Fruit fly (Drosophila melanogaster) whole organism, embryonic: ENCODE data around the gene CG13084.
A peak's percentile ranks its signal among the peaks of the same experiment; 100 is the strongest.

ENCODE experiments used
- Atf6 ChIP-seq: fragments of 200-800 bp; sonication (Bioruptor generic); IDR thresholded peaks from 2 replicates; pipeline ENCODE4 v1.3.6; 2022; ENCODE audit warnings: missing biosample characterization, missing genetic modification characterization
- C15 ChIP-seq: fragments of 200-800 bp; sonication (Bioruptor generic); IDR thresholded peaks from 3 replicates; pipeline ENCODE4 v1.3.6; 2022; ENCODE audit warnings: missing biosample characterization, missing genetic modification characterization
- CG10147 ChIP-seq: fragments of 200-800 bp; sonication (Bioruptor generic); optimal IDR thresholded peaks from 2 replicates; lab custom pipeline; 2019; ENCODE audit warnings: missing biosample characterization, mild to moderate bottlenecking, missing genetic modification characterization, moderate library complexity
- CG10209 ChIP-seq: fragments of 200-800 bp; sonication (Bioruptor generic); optimal IDR thresholded peaks from 3 replicates; lab custom pipeline; 2017; ENCODE audit warnings: missing biosample characterization, mild to moderate bottlenecking, missing genetic modification characterization, missing genetic modification reagents
- CG1024 ChIP-seq: fragments of 200-800 bp; sonication (Bioruptor generic); IDR thresholded peaks from 2 replicates; pipeline ENCODE4 v1.3.6; 2022; ENCODE audit warnings: missing biosample characterization, missing genetic modification characterization
- CG11504 ChIP-seq: fragments of 200-800 bp; sonication (Bioruptor generic); optimal IDR thresholded peaks from 3 replicates; lab custom pipeline; 2019; ENCODE audit warnings: missing biosample characterization, mild to moderate bottlenecking, missing genetic modification characterization, moderate library complexity
- CG11695 ChIP-seq: fragments of 200-800 bp; sonication (Bioruptor generic); IDR thresholded peaks from 3 replicates; pipeline ENCODE4 v1.3.6; 2022; ENCODE audit warnings: missing biosample characterization, missing genetic modification characterization
- CG13775 ChIP-seq: fragments of 200-800 bp; sonication (Bioruptor generic); optimal IDR thresholded peaks from 3 replicates; lab custom pipeline; 2017; ENCODE audit warnings: missing biosample characterization, mild to moderate bottlenecking, missing genetic modification characterization
- CG14014 ChIP-seq: fragments of 200-800 bp; sonication (Bioruptor generic); IDR thresholded peaks from 2 replicates; pipeline ENCODE4 v1.3.6; 2022; ENCODE audit warnings: missing biosample characterization, missing genetic modification characterization
- CG14860 ChIP-seq: fragments of 200-800 bp; sonication (Bioruptor generic); IDR thresholded peaks from 3 replicates; pipeline ENCODE4 v1.3.6; 2022; ENCODE audit warnings: missing biosample characterization, missing genetic modification characterization; ENCODE audit not compliant: partially characterized antibody
- CG15073 ChIP-seq: fragments of 200-800 bp; sonication (Bioruptor generic); optimal IDR thresholded peaks from 2 replicates; lab custom pipeline; 2016; ENCODE audit warnings: missing biosample characterization, missing genetic modification characterization
- CG16863 ChIP-seq: fragments of 200-800 bp; sonication (Bioruptor generic); optimal IDR thresholded peaks from 3 replicates; lab custom pipeline; 2016; ENCODE audit warnings: missing biosample characterization, missing genetic modification characterization
- CG17912 ChIP-seq: fragments of 200-800 bp; sonication (Bioruptor generic); optimal IDR thresholded peaks from 2 replicates; lab custom pipeline; 2018; ENCODE audit warnings: missing biosample characterization, mild to moderate bottlenecking, missing genetic modification characterization
- CG1792 ChIP-seq: fragments of 200-800 bp; sonication (Bioruptor generic); optimal IDR thresholded peaks from 2 replicates; lab custom pipeline; 2016; ENCODE audit warnings: missing biosample characterization, missing genetic modification characterization
- CG18599 ChIP-seq: fragments of 200-800 bp; sonication (Bioruptor generic); optimal IDR thresholded peaks from 3 replicates; lab custom pipeline; 2017; ENCODE audit warnings: missing biosample characterization, missing genetic modification characterization, mild to moderate bottlenecking, moderate library complexity, missing genetic modification reagents
- CG18764 ChIP-seq: fragments of 200-800 bp; sonication (Bioruptor generic); optimal IDR thresholded peaks from 3 replicates; lab custom pipeline; 2016; ENCODE audit warnings: missing biosample characterization, missing genetic modification characterization
- CG32772 ChIP-seq: fragments of 200-800 bp; sonication (Bioruptor generic); IDR thresholded peaks from 2 replicates; pipeline ENCODE4 v1.3.6; 2022; ENCODE audit warnings: missing biosample characterization, missing genetic modification characterization
- CG43689 ChIP-seq: fragments of 200-800 bp; sonication (Bioruptor generic); IDR thresholded peaks from 2 replicates; pipeline ENCODE4 v1.3.6; 2022; ENCODE audit warnings: missing biosample characterization, missing genetic modification characterization
- CG7928 ChIP-seq: fragments of 200-800 bp; sonication (Bioruptor generic); optimal IDR thresholded peaks from 2 replicates; lab custom pipeline; 2017; ENCODE audit warnings: missing biosample characterization, mild to moderate bottlenecking, missing genetic modification characterization
- CG7963 ChIP-seq: fragments of 200-800 bp; sonication (Bioruptor generic); IDR thresholded peaks from 3 replicates; pipeline ENCODE4 v1.3.6; 2022; ENCODE audit warnings: missing biosample characterization, missing genetic modification characterization; ENCODE audit not compliant: partially characterized antibody
- Dad ChIP-seq: fragments of 200-800 bp; sonication (Bioruptor generic); optimal IDR thresholded peaks from 3 replicates; lab custom pipeline; 2016; ENCODE audit warnings: missing biosample characterization, missing genetic modification characterization
- Dip3 ChIP-seq: fragments of 200-800 bp; sonication (Bioruptor generic); optimal IDR thresholded peaks from 3 replicates; lab custom pipeline; 2016; ENCODE audit warnings: missing biosample characterization, missing genetic modification characterization
- Doc3 ChIP-seq: fragments of 200-800 bp; sonication (Bioruptor generic); IDR thresholded peaks from 3 replicates; pipeline ENCODE4 v1.3.6; 2022; ENCODE audit warnings: missing biosample characterization, missing genetic modification characterization; ENCODE audit not compliant: partially characterized antibody
- Fer3 ChIP-seq: fragments of 200-800 bp; sonication (Bioruptor generic); optimal IDR thresholded peaks from 2 replicates; lab custom pipeline; 2018; ENCODE audit warnings: missing biosample characterization, mild to moderate bottlenecking, missing genetic modification characterization, moderate library complexity
- Gug ChIP-seq: fragments of 200-800 bp; sonication (Bioruptor generic); IDR thresholded peaks from 4 replicates; pipeline ENCODE4 v1.3.6; 2022; ENCODE audit warnings: missing biosample characterization, missing genetic modification characterization
- HLHmδ ChIP-seq: fragments of 200-800 bp; sonication (Bioruptor generic); optimal IDR thresholded peaks from 2 replicates; lab custom pipeline; 2018; ENCODE audit warnings: missing biosample characterization, mild to moderate bottlenecking, missing genetic modification characterization, moderate library complexity
- MESR4 ChIP-seq: fragments of 200-800 bp; sonication (Bioruptor generic); optimal IDR thresholded peaks from 2 replicates; lab custom pipeline; 2018; ENCODE audit warnings: missing biosample characterization, mild to moderate bottlenecking, missing genetic modification characterization, moderate library complexity
- Med ChIP-seq: fragments of 200-800 bp; sonication (Bioruptor generic); peaks from one replicate; lab custom pipeline; 2016; ENCODE audit warnings: missing biosample characterization, missing genetic modification characterization, mild to moderate bottlenecking, inconsistent platforms, moderate library complexity
- abd-A ChIP-seq: fragments of 200-800 bp; sonication (Bioruptor generic); optimal IDR thresholded peaks from 3 replicates; lab custom pipeline; 2019; ENCODE audit warnings: missing biosample characterization, mild to moderate bottlenecking, missing genetic modification characterization, moderate library complexity
- aop ChIP-seq: fragments of 200-800 bp; sonication (Bioruptor generic); IDR thresholded peaks from 2 replicates; pipeline ENCODE4 v1.3.6; 2022; ENCODE audit warnings: missing biosample characterization, missing genetic modification characterization
- cad ChIP-seq: fragments of >200 bp; optimal IDR thresholded peaks from 2 replicates; lab custom pipeline; 2017; ENCODE audit warnings: missing biosample characterization, missing genetic modification characterization
- cas ChIP-seq: fragments of 200-800 bp; sonication (Bioruptor generic); IDR thresholded peaks from 2 replicates; pipeline ENCODE4 v1.3.6; 2022; ENCODE audit warnings: missing biosample characterization, missing genetic modification characterization
- crc ChIP-seq: fragments of 200-800 bp; sonication (Bioruptor generic); optimal IDR thresholded peaks from 2 replicates; lab custom pipeline; 2016; ENCODE audit warnings: missing biosample characterization, missing genetic modification characterization
- crol ChIP-seq: fragments of 200-800 bp; sonication (Bioruptor generic); IDR thresholded peaks from 2 replicates; pipeline ENCODE4 v1.3.6; 2022; ENCODE audit warnings: missing biosample characterization, missing genetic modification characterization
- dimm ChIP-seq: fragments of 200-800 bp; sonication (Bioruptor generic); IDR thresholded peaks from 2 replicates; pipeline ENCODE4 v1.3.6; 2022; ENCODE audit warnings: missing biosample characterization, missing genetic modification characterization
- en ChIP-seq: fragments of 200-800 bp; sonication (Bioruptor generic); optimal IDR thresholded peaks from 2 replicates; lab custom pipeline; 2016; ENCODE audit warnings: missing biosample characterization, missing genetic modification characterization
- esg ChIP-seq: fragments of 200-800 bp; sonication (Bioruptor generic); conservative IDR thresholded peaks from 2 replicates; pipeline ENCODE4 v1.3.6; 2022; ENCODE audit warnings: missing biosample characterization, missing genetic modification characterization
- ewg ChIP-seq: fragments of 200-800 bp; sonication (Bioruptor generic); optimal IDR thresholded peaks from 3 replicates; lab custom pipeline; 2017; ENCODE audit warnings: mild to moderate bottlenecking, missing biosample characterization, missing genetic modification reagents, missing genetic modification characterization
- gfzf ChIP-seq: fragments of 200-800 bp; sonication (Bioruptor generic); optimal IDR thresholded peaks from 2 replicates; lab custom pipeline; 2016; ENCODE audit warnings: missing biosample characterization, mild to moderate bottlenecking, missing genetic modification characterization, moderate library complexity
- lola ChIP-seq, 3 experiments: fragments of >200 bp in 2 of 3; fragments of 200-800 bp in 1 of 3; sonication (Bioruptor generic) in 1 of 3; optimal IDR thresholded peaks; 2 replicates each; lab custom pipeline; 2017 to 2019; ENCODE audit warnings: missing biosample characterization in 3 of 3, missing genetic modification characterization in 3 of 3, mild to moderate bottlenecking in 1 of 3, moderate library complexity in 1 of 3
- mld ChIP-seq: fragments of 200-800 bp; sonication (Bioruptor generic); IDR thresholded peaks from 3 replicates; pipeline ENCODE4 v1.3.6; 2022; ENCODE audit warnings: missing biosample characterization, missing genetic modification characterization; ENCODE audit not compliant: partially characterized antibody
- prd ChIP-seq, 3 experiments: fragments of >200 bp in 2 of 3; fragments of 200-800 bp in 1 of 3; sonication (Bioruptor generic) in 1 of 3; optimal IDR thresholded peaks in 2 of 3; IDR thresholded peaks in 1 of 3; 2 replicates in 2 of 3; 3 replicates in 1 of 3; pipeline versions ENCODE4 v1.3.6 to Lab custom; 2017 to 2022; ENCODE audit warnings: missing biosample characterization in 1 of 3, missing genetic modification characterization in 1 of 3
- pzg ChIP-seq: fragments of 200-800 bp; sonication (Bioruptor generic); optimal IDR thresholded peaks from 3 replicates; lab custom pipeline; 2018; ENCODE audit warnings: missing biosample characterization, mild to moderate bottlenecking, missing genetic modification characterization, moderate library complexity
- row ChIP-seq: fragments of 200-800 bp; sonication (Bioruptor generic); IDR thresholded peaks from 3 replicates; pipeline ENCODE4 v1.3.6; 2022; ENCODE audit warnings: missing biosample characterization, missing genetic modification characterization
- sisA ChIP-seq: fragments of 200-800 bp; sonication (Bioruptor generic); IDR thresholded peaks from 2 replicates; pipeline ENCODE4 v1.3.6; 2022; ENCODE audit warnings: missing biosample characterization, missing genetic modification characterization
- ttk ChIP-seq: fragments of 200-800 bp; sonication (Bioruptor generic); IDR thresholded peaks from 2 replicates; pipeline ENCODE4 v2.1.2; 2022; ENCODE audit warnings: missing biosample characterization, missing genetic modification characterization
- vnd ChIP-seq: fragments of 200-800 bp; sonication (Bioruptor generic); IDR thresholded peaks from 3 replicates; pipeline ENCODE4 v1.3.6; 2022; ENCODE audit warnings: missing biosample characterization, missing genetic modification characterization; ENCODE audit not compliant: partially characterized antibody
- zen ChIP-seq: fragments of 200-800 bp; sonication (Bioruptor generic); optimal IDR thresholded peaks from 3 replicates; lab custom pipeline; 2018; ENCODE audit warnings: missing biosample characterization, mild to moderate bottlenecking, missing genetic modification characterization, moderate library complexity
- zen2 ChIP-seq: fragments of 200-800 bp; sonication (Bioruptor generic); IDR thresholded peaks from 3 replicates; pipeline ENCODE4 v1.3.6; 2022; ENCODE audit warnings: missing biosample characterization, missing genetic modification characterization; ENCODE audit not compliant: partially characterized antibody
- zf30C ChIP-seq: fragments of 200-800 bp; sonication (Bioruptor generic); optimal IDR thresholded peaks from 3 replicates; lab custom pipeline; 2018; ENCODE audit warnings: missing biosample characterization, mild to moderate bottlenecking, missing genetic modification characterization

The CG13084 gene

DNA sequence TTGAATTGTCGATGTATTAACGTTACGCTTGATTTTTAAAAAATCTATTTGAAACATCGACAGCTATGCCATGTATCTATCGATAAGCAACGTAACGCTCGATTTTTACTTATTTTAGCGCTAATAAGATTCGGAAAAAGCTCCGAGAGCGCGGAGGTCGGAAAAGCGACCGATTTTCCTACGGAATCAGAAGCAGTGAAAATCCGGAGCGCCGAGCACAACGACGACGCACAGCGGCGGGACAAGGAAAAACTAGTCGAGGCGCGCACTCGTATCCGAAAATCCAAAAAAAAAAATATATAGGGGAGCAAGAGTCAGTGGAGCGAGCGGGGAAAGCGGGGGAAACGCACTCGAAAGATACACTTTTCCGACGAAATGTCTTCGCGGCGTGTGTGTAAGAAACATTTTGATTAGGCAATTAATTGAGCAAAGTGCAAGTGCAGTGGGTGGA is 33.9 kb downstream of the CG13084 start, which contains the start of gene CG10132 (continued):
- no peak for TF ChIP-seq zen (tag; lab: Kevin White, UChicago)
- no peak for TF ChIP-seq CG1024
- no peak for TF ChIP-seq CG32772 (GFP tag; lab: Robert Waterston, UW)
- TF ChIP-seq crc (GFP tag; lab: Kevin White, UChicago): no peak
- TF ChIP-seq cad: no peak
- TF ChIP-seq CG18599: peak; percentile 0
- peak; percentile 32 for TF ChIP-seq ewg
- no peak for TF ChIP-seq esg
- no peak for TF ChIP-seq Gug
- no peak for TF ChIP-seq zf30C (GFP tag; lab: Kevin White, UChicago)
- TF ChIP-seq prd (optimal IDR thresholded peaks at IDR 0.05; lab: Kevin White, UChicago): no peak
- no peak for TF ChIP-seq prd (GFP tag; IDR thresholded peaks at IDR 0.05; lab: Robert Waterston, UW)
- TF ChIP-seq abd-A (tag; lab: Kevin White, UChicago): no peak
- no peak for TF ChIP-seq CG14014 (GFP tag; lab: Robert Waterston, UW)
- TF ChIP-seq CG10209: no peak
- TF ChIP-seq Med (GFP tag; lab: Kevin White, UChicago): no peak
- peak; percentile 75 for TF ChIP-seq zen2 (GFP tag; lab: Robert Waterston, UW)
- no peak for TF ChIP-seq pzg (GFP tag; lab: Kevin White, UChicago)
- TF ChIP-seq Dad (GFP tag; lab: Kevin White, UChicago): no peak
- no peak for TF ChIP-seq CG7928
- no peak for TF ChIP-seq C15 (GFP tag; lab: Robert Waterston, UW)
- no peak for TF ChIP-seq MESR4 (GFP tag; lab: Kevin White, UChicago)
- no peak for TF ChIP-seq aop (GFP tag; lab: Robert Waterston, UW)
- no peak for TF ChIP-seq ttk
- TF ChIP-seq Dip3 (GFP tag; lab: Kevin White, UChicago): no peak
- TF ChIP-seq CG11504 (tag; lab: Kevin White, UChicago): no peak
- no peak; the same call in 2 of the 3 replicates for TF ChIP-seq Doc3
- no peak for TF ChIP-seq lola (GFP tag; optimal IDR thresholded peaks at IDR 0.05; lab: Kevin White, UChicago)
- TF ChIP-seq en (GFP tag; lab: Kevin White, UChicago): no peak
- no peak for TF ChIP-seq sisA (GFP tag; lab: Robert Waterston, UW)
- no peak for TF ChIP-seq HLHmδ (GFP tag; lab: Kevin White, UChicago)
- TF ChIP-seq CG16863 (GFP tag; lab: Kevin White, UChicago): no peak
- TF ChIP-seq row (GFP tag; lab: Robert Waterston, UW): no peak
- TF ChIP-seq CG11695 (GFP tag; lab: Robert Waterston, UW): no peak
- TF ChIP-seq Atf6 (GFP tag; lab: Robert Waterston, UW): no peak
- TF ChIP-seq CG43689 (GFP tag; lab: Robert Waterston, UW): no peak
- no peak for TF ChIP-seq CG17912 (GFP tag; lab: Kevin White, UChicago)
- TF ChIP-seq CG15073: no peak
- peak; percentile 70; the same call in 2 of the 3 replicates for TF ChIP-seq mld (GFP tag; lab: Robert Waterston, UW)
- no peak for TF ChIP-seq CG10147 (GFP tag; lab: Kevin White, UChicago)
- no peak for TF ChIP-seq CG18764 (GFP tag; lab: Kevin White, UChicago)
- 0 out of 3 replicates have a peak, but pooled peaks have one; percentile 58 for TF ChIP-seq CG14860
- no peak for TF ChIP-seq CG13775 (GFP tag; lab: Kevin White, UChicago)
- peak; percentile 57; the same call in 1 of the 3 replicates for TF ChIP-seq CG7963 (GFP tag; lab: Robert Waterston, UW)
- no peak for TF ChIP-seq dimm (GFP tag; lab: Robert Waterston, UW)
- TF ChIP-seq CG1792 (GFP tag; lab: Kevin White, UChicago): no peak
- no peak for TF ChIP-seq cas (GFP tag; lab: Robert Waterston, UW)
- peak; percentile 58; the same call in 1 of the 3 replicates for TF ChIP-seq vnd (GFP tag; lab: Robert Waterston, UW)
- no peak for TF ChIP-seq Fer3 (tag; lab: Kevin White, UChicago)
- peak; percentile 89 for TF ChIP-seq crol (GFP tag; lab: Robert Waterston, UW)
- no peak for TF ChIP-seq gfzf (GFP tag; lab: Kevin White, UChicago)
